Fruit fly (Drosophila melanogaster) whole organism, larva: Measurements from ENCODE around the gene Naprt.

ENCODE experiments used
- noc ChIP-seq: fragments of 200-800 bp; sonication (Bioruptor generic); optimal IDR thresholded peaks from 3 replicates; lab custom pipeline; 2019; ENCODE audit warnings: missing biosample characterization, mild to moderate bottlenecking, missing genetic modification characterization, moderate library complexity

Gene Naprt

dm6 chr2L:4187631-4188173 lies 10.2 kb downstream of the Naprt start, which contains the start of the genes Tbcc and lectin-24Db:
Gene Tbcc (minus strand): TSS chr2L:4187793.
Gene lectin-24Db (plus strand): TSS chr2L:4188123.
- TF ChIP-seq noc (tag; lab: Kevin White, UChicago), result no peak

- TF ChIP-seq noc (tag; lab: Kevin White, UChicago), result no peak
These were observed 12.4 kb downstream of the Naprt start for dm6 chr2L:4185269-4186024.

dm6 chr2L:4179960-4180359 lies 17.9 kb downstream of the Naprt start:
- no peak for TF ChIP-seq noc (tag; lab: Kevin White, UChicago)

DNA sequence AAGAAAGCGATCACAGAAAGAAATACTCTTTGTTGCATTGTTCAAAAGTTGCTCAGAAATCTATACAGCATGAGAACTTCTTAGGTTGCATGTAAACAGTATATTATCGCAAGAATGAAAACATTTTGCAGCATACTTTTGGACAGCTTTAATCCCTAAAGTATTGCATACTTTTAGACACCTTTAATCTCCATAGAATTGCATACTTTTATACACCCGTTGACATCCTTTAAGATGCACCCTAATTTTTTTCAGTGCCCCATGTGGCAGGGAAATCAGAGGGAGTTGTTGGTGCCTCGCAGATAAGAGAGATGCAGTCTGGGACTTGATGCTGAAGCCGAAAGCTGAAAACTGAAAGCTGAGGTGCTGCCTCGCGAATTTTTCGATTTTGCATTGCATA lies 18.5 kb downstream of the Naprt start:
- no peak for TF ChIP-seq noc (tag; lab: Kevin White, UChicago)

dm6 chr2L:4166034-4166433 lies 31.8 kb downstream of the Naprt start, which contains the start of gene Or24a:
Gene Or24a (minus strand): TSS chr2L:4166134.
- TF ChIP-seq noc (tag; lab: Kevin White, UChicago), result no peak

dm6 chr2L:4148979-4149378 lies 48.9 kb downstream of the Naprt start, which contains the start of gene CG2955:
Gene CG2955 (plus strand): TSS chr2L:4149279.
- no peak for TF ChIP-seq noc (tag; lab: Kevin White, UChicago)

DNA sequence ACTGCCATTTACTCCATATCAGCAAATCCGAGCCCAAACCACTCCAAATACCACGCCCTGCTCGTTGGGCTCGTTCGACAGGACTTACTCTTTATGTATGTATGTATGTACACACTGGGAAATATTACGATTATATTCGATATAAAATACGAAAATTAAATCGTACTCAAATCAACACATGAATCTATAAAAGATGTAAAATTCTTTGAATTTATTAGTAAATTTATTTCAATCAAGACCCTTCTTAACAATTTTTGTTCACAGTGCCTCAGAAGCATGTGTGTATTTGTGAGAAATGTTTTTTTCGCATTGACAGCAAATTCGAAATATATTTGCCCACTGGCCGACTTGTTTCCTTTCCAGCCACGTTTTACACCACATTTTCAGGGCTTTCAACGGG lies 51.6 kb downstream of the Naprt start:
- no peak for TF ChIP-seq noc (tag; lab: Kevin White, UChicago)
